Worm (Caenorhabditis elegans) whole organism, young adult: ENCODE measurements around the gene wbp-11.

ENCODE experiments used
- F57C9.4 ChIP-seq: sonication (generic microtip); optimal IDR thresholded peaks from 2 replicates; lab custom pipeline; 2017; ENCODE audit warnings: mild to moderate bottlenecking, missing genetic modification characterization, missing compliant biosample characterization
- K12H6.12 ChIP-seq: fragments of 200-800 bp; sonication (Bioruptor generic); optimal IDR thresholded peaks from 2 replicates; lab custom pipeline; 2018; ENCODE audit warnings: mild to moderate bottlenecking, missing genetic modification characterization, missing compliant biosample characterization
- ama-1 ChIP-seq, 3 experiments: fragments of 150-350 bp in 1 of 3; sonication (generic microtip) in 2 of 3; optimal IDR thresholded peaks; 2 replicates each; lab custom pipeline; 2014 to 2018; ENCODE audit warnings: missing biosample characterization in 2 of 3, missing genetic modification characterization in 2 of 3, missing genetic modification reagents in 2 of 3
- attf-5 ChIP-seq: fragments of 200-800 bp; sonication (Bioruptor generic); optimal IDR thresholded peaks from 2 replicates; lab custom pipeline; 2018; ENCODE audit warnings: mild to moderate bottlenecking, missing genetic modification characterization, missing compliant biosample characterization
- ceh-40 ChIP-seq: fragments of 200-800 bp; sonication (Bioruptor generic); IDR thresholded peaks from 2 replicates; pipeline ENCODE4 v1.3.6; 2022; ENCODE audit warnings: missing genetic modification characterization, missing compliant biosample characterization
- ceh-79 ChIP-seq: sonication (generic microtip); optimal IDR thresholded peaks from 2 replicates; lab custom pipeline; 2017; ENCODE audit warnings: mild to moderate bottlenecking, missing genetic modification characterization, missing compliant biosample characterization
- die-1 ChIP-seq: sonication (generic microtip); optimal IDR thresholded peaks from 2 replicates; lab custom pipeline; 2016; ENCODE audit warnings: missing genotype, mild to moderate bottlenecking, missing genetic modification characterization, missing compliant biosample characterization
- nfya-1 ChIP-seq: sonication (generic microtip); optimal IDR thresholded peaks from 2 replicates; lab custom pipeline; 2017; ENCODE audit warnings: antibody characterized with exemption, missing compliant biosample characterization, missing genetic modification characterization, borderline replicate concordance; ENCODE audit not compliant: insufficient read depth
- nhr-90 ChIP-seq: sonication (generic microtip); optimal IDR thresholded peaks from 2 replicates; lab custom pipeline; 2016; ENCODE audit warnings: missing genotype, mild to moderate bottlenecking, missing genetic modification characterization, missing compliant biosample characterization
- snpc-4 ChIP-seq, 5 experiments: fragments of 150-350 bp in 1 of 5; sonication (generic microtip) in 4 of 5; optimal IDR thresholded peaks; 2 replicates each; lab custom pipeline; 2014 to 2018; ENCODE audit warnings: missing genetic modification characterization in 5 of 5, missing biosample characterization in 3 of 5, antibody characterized with exemption in 2 of 5, mild to moderate bottlenecking in 2 of 5, missing compliant biosample characterization in 2 of 5, missing genotype in 2 of 5, moderate library complexity in 2 of 5, missing genetic modification reagents in 1 of 5
- unc-130 ChIP-seq: sonication (generic microtip); optimal IDR thresholded peaks from 2 replicates; lab custom pipeline; 2016; ENCODE audit warnings: missing genetic modification reagents, missing genetic modification characterization, missing compliant biosample characterization
- ztf-3 ChIP-seq: fragments of 200-800 bp; sonication (Bioruptor generic); optimal IDR thresholded peaks from 2 replicates; lab custom pipeline; 2018; ENCODE audit warnings: mild to moderate bottlenecking, missing genetic modification characterization, missing compliant biosample characterization

- no peak for TF ChIP-seq ceh-40 (GFP tag; lab: Robert Waterston, UW)
- TF ChIP-seq nfya-1 (tag; lab: Kevin White, UChicago) = no peak
- no peak for TF ChIP-seq attf-5
- TF ChIP-seq die-1 = no peak
- no peak for TF ChIP-seq K12H6.12 (tag; lab: Kevin White, UChicago)
- no peak for TF ChIP-seq ama-1 (optimal IDR thresholded peaks at IDR 0.05; lab: Kevin White, UChicago)
- no peak for TF ChIP-seq ama-1 (GFP tag; optimal IDR thresholded peaks at IDR 0.05; lab: Kevin White, UChicago)
- no peak for TF ChIP-seq unc-130 (GFP tag; lab: Kevin White, UChicago)
- no peak for TF ChIP-seq F57C9.4 (tag; lab: Kevin White, UChicago)
- no peak for TF ChIP-seq ceh-79
- TF ChIP-seq nhr-90 (tag; lab: Kevin White, UChicago) = no peak
- no peak for TF ChIP-seq snpc-4 (GFP tag; optimal IDR thresholded peaks at IDR 0.05; lab: Kevin White, UChicago)
- no peak for TF ChIP-seq snpc-4 (tag; optimal IDR thresholded peaks at IDR 0.05; lab: Kevin White, UChicago)
- no peak for TF ChIP-seq ztf-3 (GFP tag; lab: Kevin White, UChicago)
Measured at ce11 chrII:10146488-10146887, 26.2 kb upstream of the wbp-11 start, which contains the start of gene pax-3.
